Worm (Caenorhabditis elegans): ENCODE data around the gene fipr-1.
A peak's percentile ranks its signal among the peaks of the same experiment; 100 is the strongest.
"Not testable (repeated sequence)": the region's sequence is repeated elsewhere in the genome, so short reads cannot be mapped to it uniquely, and the experiment has no call there.

fipr-1 gene

ce11 chrV:12386154-12386553, 24.6 kb upstream of the fipr-1 start, which contains the start of gene K01D12.15:
TSS of gene K01D12.15 (plus strand) at chrV:12386454.
- TF ChIP-seq nhr-12 (tag; optimal IDR thresholded peaks at IDR 0.05), result no peak
- no peak for TF ChIP-seq sea-2 (GFP tag; optimal IDR thresholded peaks at IDR 0.05)
- no peak for TF ChIP-seq elt-1 (tag; optimal IDR thresholded peaks at IDR 0.05)
- no peak for TF ChIP-seq snpc-4 (tag; optimal IDR thresholded peaks at IDR 0.05)
- TF ChIP-seq aly-2 (tag; optimal IDR thresholded peaks at IDR 0.05), result no peak
- no peak for TF ChIP-seq nhr-237 (tag; optimal IDR thresholded peaks at IDR 0.05)
- TF ChIP-seq daf-12 (tag; optimal IDR thresholded peaks at IDR 0.05), result no peak
- no peak for TF ChIP-seq fkh-2 (tag; optimal IDR thresholded peaks at IDR 0.05)
- TF ChIP-seq ceh-9 (tag; optimal IDR thresholded peaks at IDR 0.05), result no peak

ce11 chrV:12377256-12377655, 15.7 kb upstream of the fipr-1 start, which contains the start of gene K01D12.1:
TSS of gene K01D12.1 (plus strand) at chrV:12377556.
- no peak for TF ChIP-seq sea-2 (GFP tag; optimal IDR thresholded peaks at IDR 0.05)
- TF ChIP-seq ztf-4 (tag; optimal IDR thresholded peaks at IDR 0.05), result no peak
- no peak for TF ChIP-seq jun-1 (tag; optimal IDR thresholded peaks at IDR 0.05)
- TF ChIP-seq fkh-2 (tag; optimal IDR thresholded peaks at IDR 0.05), result no peak
- TF ChIP-seq lin-39 (tag; optimal IDR thresholded peaks at IDR 0.05), result no peak
- no peak for TF ChIP-seq nhr-12 (tag; optimal IDR thresholded peaks at IDR 0.05)
- no peak for TF ChIP-seq pha-4 (tag; optimal IDR thresholded peaks at IDR 0.05)
- TF ChIP-seq egl-5 (tag; optimal IDR thresholded peaks at IDR 0.05), result no peak
- no peak for TF ChIP-seq fos-1 (tag; optimal IDR thresholded peaks at IDR 0.05)
- no peak for TF ChIP-seq nhr-67 (tag; optimal IDR thresholded peaks at IDR 0.05)
- TF ChIP-seq mml-1 (tag; optimal IDR thresholded peaks at IDR 0.05), result no peak
- no peak for TF ChIP-seq ceh-28 (tag; optimal IDR thresholded peaks at IDR 0.05)
- no peak for TF ChIP-seq nhr-76 (tag; optimal IDR thresholded peaks at IDR 0.05)

- TF ChIP-seq pha-4, fos-1, eor-1 (tag; optimal IDR thresholded peaks at IDR 0.05): not testable (repeated sequence)
These were observed 12.7 kb upstream of the fipr-1 start, which contains the start of gene F23H12.10 for ce11 chrV:12374252-12374651. TSS of gene F23H12.10 (minus strand) at chrV:12374263.

ce11 chrV:12371386-12371785, 9.8 kb upstream of the fipr-1 start, which contains the start of gene F23H12.7:
TSS of gene F23H12.7 (plus strand) at chrV:12371686.
- TF ChIP-seq fkh-10 (GFP tag; optimal IDR thresholded peaks at IDR 0.05) (no peak), nhr-43 (tag; optimal IDR thresholded peaks at IDR 0.05; ENCODE audit: poor library complexity, severe bottlenecking) (no peak), mdl-1 (tag; optimal IDR thresholded peaks at IDR 0.05) (no peak), nhr-237 (tag; optimal IDR thresholded peaks at IDR 0.05) (no peak), lin-39 (tag; optimal IDR thresholded peaks at IDR 0.05) (no peak)

DNA sequence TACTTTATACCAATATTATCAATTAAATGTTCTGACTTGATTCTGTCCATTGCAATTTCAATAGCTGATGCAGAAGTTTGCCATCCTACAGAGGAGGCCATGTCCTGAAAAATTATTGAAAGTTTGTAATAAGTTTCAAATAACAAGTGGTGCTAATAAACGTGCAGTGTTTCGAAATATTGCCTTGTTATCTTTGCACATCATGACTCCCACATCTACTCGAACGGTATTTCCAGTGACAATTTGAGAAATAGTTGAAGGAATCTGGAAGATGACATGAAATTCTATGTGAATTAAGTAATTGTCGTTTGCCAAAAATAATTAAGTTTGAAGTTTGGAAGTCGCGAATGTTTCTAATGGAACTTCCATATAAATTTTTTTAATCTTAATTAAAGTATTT, 7.9 kb upstream of the fipr-1 start, which contains the start of gene gcy-13:
Gene gcy-13 (minus strand): TSS at position 101 of the 400 bp plus-strand sequence.
- TF ChIP-seq nhr-25 (tag; optimal IDR thresholded peaks at IDR 0.05), result no peak
- TF ChIP-seq lin-15B (tag; optimal IDR thresholded peaks at IDR 0.05), result no peak
- no peak for TF ChIP-seq nhr-28 (tag; optimal IDR thresholded peaks at IDR 0.05)
- TF ChIP-seq nhr-77 (tag; optimal IDR thresholded peaks at IDR 0.05), result no peak
- TF ChIP-seq ceh-82 (tag; optimal IDR thresholded peaks at IDR 0.05), result no peak
- TF ChIP-seq nhr-237 (tag; optimal IDR thresholded peaks at IDR 0.05), result no peak
- TF ChIP-seq pha-4 (tag; optimal IDR thresholded peaks at IDR 0.05), result no peak

DNA sequence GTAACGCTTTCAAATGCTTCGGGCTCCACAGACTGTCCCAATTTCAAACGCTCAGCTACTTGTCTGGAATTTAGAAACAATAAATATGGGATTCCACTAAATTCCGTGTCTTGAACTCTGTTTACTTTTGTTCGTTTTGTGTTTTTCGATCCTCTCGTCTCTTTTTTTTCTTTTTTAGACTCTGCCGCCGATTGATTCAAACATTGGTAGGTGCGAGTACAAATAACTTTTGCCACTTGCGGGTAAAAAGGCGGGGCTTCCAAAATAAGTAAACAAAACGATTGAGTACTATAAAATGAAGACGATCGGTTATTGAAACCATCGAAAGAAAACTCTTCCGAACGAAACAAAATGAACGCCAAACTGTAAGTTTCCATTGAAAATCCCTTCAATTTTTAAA, 3.6 kb upstream of the fipr-1 start, which contains the start of gene fipr-2:
Gene fipr-2 (plus strand): TSS at position 245 of the 400 bp plus-strand sequence.
- TF ChIP-seq mdl-1 (tag; optimal IDR thresholded peaks at IDR 0.05), result no peak
- peak; percentile 81 for TF ChIP-seq pha-4 (tag; optimal IDR thresholded peaks at IDR 0.05)

DNA sequence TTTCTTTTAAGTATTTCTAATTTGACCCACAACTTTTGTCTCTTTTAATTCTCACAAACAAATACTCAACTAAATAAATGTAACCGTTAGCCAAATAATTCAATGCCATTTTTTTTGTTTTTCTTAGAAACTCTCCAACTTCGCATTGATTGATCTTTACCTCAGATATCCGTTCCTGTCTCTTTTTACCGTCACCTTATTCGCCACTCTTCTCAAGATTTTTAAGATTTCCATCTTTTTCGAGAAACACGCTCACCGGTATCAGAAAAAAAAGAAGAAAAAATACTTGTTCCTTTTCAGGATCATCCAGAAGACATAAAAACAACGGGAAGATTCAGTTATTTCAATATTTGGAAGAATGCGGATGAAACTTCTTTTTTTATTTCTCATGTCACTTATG, 3.2 kb downstream of the fipr-1 start, which contains the start of gene F23H12.5:
Gene F23H12.5 (plus strand): TSS at position 301 of the 400 bp plus-strand sequence.
- TF ChIP-seq aly-2 (tag; optimal IDR thresholded peaks at IDR 0.05) (no peak), nhr-76 (tag; optimal IDR thresholded peaks at IDR 0.05) (no peak), egl-5 (tag; optimal IDR thresholded peaks at IDR 0.05) (no peak), ceh-9 (tag; optimal IDR thresholded peaks at IDR 0.05) (no peak), sea-2 (GFP tag; optimal IDR thresholded peaks at IDR 0.05) (no peak), nhr-12 (tag; optimal IDR thresholded peaks at IDR 0.05) (no peak), fkh-2 (tag; optimal IDR thresholded peaks at IDR 0.05) (no peak), nhr-23 (tag; optimal IDR thresholded peaks at IDR 0.05) (no peak), R02D3.7 (tag; optimal IDR thresholded peaks at IDR 0.05) (no peak), ztf-11 (tag; optimal IDR thresholded peaks at IDR 0.05) (no peak), elt-2 (tag; optimal IDR thresholded peaks at IDR 0.05) (no peak), nhr-237 (tag; optimal IDR thresholded peaks at IDR 0.05) (no peak), unc-62 (GFP tag; optimal IDR thresholded peaks at IDR 0.05) (no peak), nfya-1 (tag; optimal IDR thresholded peaks at IDR 0.05; ENCODE audit: insufficient read depth) (no peak), mdl-1 (tag; optimal IDR thresholded peaks at IDR 0.05) (no peak), lin-39 (tag; optimal IDR thresholded peaks at IDR 0.05) (no peak), nhr-28 (tag; optimal IDR thresholded peaks at IDR 0.05) (no peak), nhr-43 (tag; optimal IDR thresholded peaks at IDR 0.05; ENCODE audit: poor library complexity, severe bottlenecking) (no peak), pqm-1 (tag; optimal IDR thresholded peaks at IDR 0.05) (no peak)

All from whole organism, L3 larva.